Worm (Caenorhabditis elegans): ENCODE results near the gene unc-8.
A peak's percentile ranks its signal among the peaks of the same experiment; 100 is the strongest.

The unc-8 gene

ce11 chrIV:7196853-7197252 lies at the start of gene unc-8:
Gene unc-8, plus strand, starts transcription at chrIV:7197153.
- TF ChIP-seq scrt-1 (GFP tag; IDR thresholded peaks at IDR 0.05) = no peak
- TF ChIP-seq sea-1 (GFP tag; conservative IDR thresholded peaks at IDR 0.05) = no peak

ce11 chrIV:7147722-7148121 lies 49.2 kb upstream of the unc-8 start:
- no peak for TF ChIP-seq tbx-37 (GFP tag; conservative IDR thresholded peaks at IDR 0.05)
- TF ChIP-seq tbx-11 (GFP tag; IDR thresholded peaks at IDR 0.05) = no peak
- TF ChIP-seq ceh-36 (tag; optimal IDR thresholded peaks at IDR 0.05) = no peak
- no peak for TF ChIP-seq ceh-13 (GFP tag; optimal IDR thresholded peaks at IDR 0.05)
- no peak for TF ChIP-seq hmbx-1 (tag; optimal IDR thresholded peaks at IDR 0.05)
- TF ChIP-seq scrt-1 (GFP tag; IDR thresholded peaks at IDR 0.05) = no peak
- TF ChIP-seq flt-1 (GFP tag; IDR thresholded peaks at IDR 0.05) = no peak
- no peak for TF ChIP-seq F13C5.2 (tag; optimal IDR thresholded peaks at IDR 0.05)
- TF ChIP-seq hnd-1 (tag; optimal IDR thresholded peaks at IDR 0.05) = no peak

- TF ChIP-seq hmg-4 (GFP tag; optimal IDR thresholded peaks at IDR 0.05) (peak; percentile 14), hmbx-1 (tag; optimal IDR thresholded peaks at IDR 0.05) (no peak)
Observed at ce11 chrIV:7149020-7149601, 47.8 kb upstream of the unc-8 start, which contains the start of gene C34D4.4. Gene C34D4.4, plus strand, starts transcription at chrIV:7149361.

ce11 chrIV:7152409-7152808 lies 44.5 kb upstream of the unc-8 start, which contains the start of gene col-113:
Gene col-113, minus strand, starts transcription at chrIV:7152509.
- TF ChIP-seq F13C5.2 (tag; optimal IDR thresholded peaks at IDR 0.05) (no peak), ets-7 (tag; optimal IDR thresholded peaks at IDR 0.05) (no peak), hmbx-1 (tag; optimal IDR thresholded peaks at IDR 0.05) (no peak), ama-1 (optimal IDR thresholded peaks at IDR 0.05) (no peak), scrt-1 (GFP tag; IDR thresholded peaks at IDR 0.05) (no peak), ceh-13 (GFP tag; optimal IDR thresholded peaks at IDR 0.05) (no peak), flt-1 (GFP tag; IDR thresholded peaks at IDR 0.05) (no peak), tbx-37 (GFP tag; conservative IDR thresholded peaks at IDR 0.05) (no peak), B0310.2 (tag; optimal IDR thresholded peaks at IDR 0.05) (no peak), pes-1 (GFP tag; IDR thresholded peaks at IDR 0.05) (no peak), hnd-1 (tag; optimal IDR thresholded peaks at IDR 0.05) (no peak), tra-4 (tag; optimal IDR thresholded peaks at IDR 0.05) (no peak), ceh-36 (tag; optimal IDR thresholded peaks at IDR 0.05) (no peak), aly-1 (tag; optimal IDR thresholded peaks at IDR 0.05) (no peak), sea-1 (GFP tag; conservative IDR thresholded peaks at IDR 0.05) (no peak), hmg-4 (GFP tag; optimal IDR thresholded peaks at IDR 0.05) (no peak), tbx-11 (GFP tag; IDR thresholded peaks at IDR 0.05) (no peak)

ce11 chrIV:7153362-7153761 lies 43.6 kb upstream of the unc-8 start, which contains the start of gene C34D4.3:
Gene C34D4.3, plus strand, starts transcription at chrIV:7153662.
- TF ChIP-seq F13C5.2 (tag; optimal IDR thresholded peaks at IDR 0.05) = no peak
- TF ChIP-seq pes-1 (GFP tag; IDR thresholded peaks at IDR 0.05) = no peak
- TF ChIP-seq aly-1 (tag; optimal IDR thresholded peaks at IDR 0.05) = no peak
- TF ChIP-seq hmbx-1 (tag; optimal IDR thresholded peaks at IDR 0.05) = no peak
- TF ChIP-seq tra-4 (tag; optimal IDR thresholded peaks at IDR 0.05) = no peak
- TF ChIP-seq ets-7 (tag; optimal IDR thresholded peaks at IDR 0.05) = no peak
- TF ChIP-seq tbx-37 (GFP tag; conservative IDR thresholded peaks at IDR 0.05) = no peak
- TF ChIP-seq hmg-4 (GFP tag; optimal IDR thresholded peaks at IDR 0.05) = no peak
- TF ChIP-seq ceh-13 (GFP tag; optimal IDR thresholded peaks at IDR 0.05) = no peak
- no peak for TF ChIP-seq scrt-1 (GFP tag; IDR thresholded peaks at IDR 0.05)
- no peak for TF ChIP-seq B0310.2 (tag; optimal IDR thresholded peaks at IDR 0.05)

ce11 chrIV:7154356-7154755 lies 42.6 kb upstream of the unc-8 start, which contains the start of gene C34D4.2:
Gene C34D4.2, plus strand, starts transcription at chrIV:7154656.
- no peak for TF ChIP-seq pes-1 (GFP tag; IDR thresholded peaks at IDR 0.05)
- TF ChIP-seq sea-1 (GFP tag; conservative IDR thresholded peaks at IDR 0.05) = no peak
- no peak for TF ChIP-seq tbx-11 (GFP tag; IDR thresholded peaks at IDR 0.05)
- TF ChIP-seq ceh-36 (tag; optimal IDR thresholded peaks at IDR 0.05) = no peak
- no peak for TF ChIP-seq hmbx-1 (tag; optimal IDR thresholded peaks at IDR 0.05)
- TF ChIP-seq ets-7 (tag; optimal IDR thresholded peaks at IDR 0.05) = no peak
- no peak for TF ChIP-seq flt-1 (GFP tag; IDR thresholded peaks at IDR 0.05)
- TF ChIP-seq B0310.2 (tag; optimal IDR thresholded peaks at IDR 0.05) = no peak
- no peak for TF ChIP-seq hmg-4 (GFP tag; optimal IDR thresholded peaks at IDR 0.05)
- TF ChIP-seq F13C5.2 (tag; optimal IDR thresholded peaks at IDR 0.05) = no peak
- TF ChIP-seq tra-4 (tag; optimal IDR thresholded peaks at IDR 0.05) = no peak
- no peak for TF ChIP-seq scrt-1 (GFP tag; IDR thresholded peaks at IDR 0.05)
- TF ChIP-seq ceh-13 (GFP tag; optimal IDR thresholded peaks at IDR 0.05) = no peak
- no peak for TF ChIP-seq ama-1 (optimal IDR thresholded peaks at IDR 0.05)

ce11 chrIV:7156356-7156755 lies 40.6 kb upstream of the unc-8 start, which contains the start of gene maph-9:
Gene maph-9, plus strand, starts transcription at chrIV:7156628.
- TF ChIP-seq aly-1 (tag; optimal IDR thresholded peaks at IDR 0.05) = no peak
- no peak for TF ChIP-seq hmg-4 (GFP tag; optimal IDR thresholded peaks at IDR 0.05)
- no peak for TF ChIP-seq ceh-36 (tag; optimal IDR thresholded peaks at IDR 0.05)
- no peak for TF ChIP-seq flt-1 (GFP tag; IDR thresholded peaks at IDR 0.05)
- no peak for TF ChIP-seq tbx-11 (GFP tag; IDR thresholded peaks at IDR 0.05)
- TF ChIP-seq pes-1 (GFP tag; IDR thresholded peaks at IDR 0.05) = no peak

ce11 chrIV:7158161-7158560 lies 38.8 kb upstream of the unc-8 start:
- TF ChIP-seq tbx-37 (GFP tag; conservative IDR thresholded peaks at IDR 0.05) = no peak

- TF ChIP-seq pes-1 (GFP tag; IDR thresholded peaks at IDR 0.05) (no peak), tra-4 (tag; optimal IDR thresholded peaks at IDR 0.05) (no peak), B0310.2 (tag; optimal IDR thresholded peaks at IDR 0.05) (no peak), hnd-1 (tag; optimal IDR thresholded peaks at IDR 0.05) (no peak), ama-1 (optimal IDR thresholded peaks at IDR 0.05) (no peak), aly-1 (tag; optimal IDR thresholded peaks at IDR 0.05) (no peak), hmbx-1 (tag; optimal IDR thresholded peaks at IDR 0.05) (no peak), sea-1 (GFP tag; conservative IDR thresholded peaks at IDR 0.05) (no peak), ceh-36 (tag; optimal IDR thresholded peaks at IDR 0.05) (no peak), F13C5.2 (tag; optimal IDR thresholded peaks at IDR 0.05) (no peak), ceh-13 (GFP tag; optimal IDR thresholded peaks at IDR 0.05) (no peak)
Observed at ce11 chrIV:7159586-7159985, 37.4 kb upstream of the unc-8 start.
